Worm (Caenorhabditis elegans) whole organism, young adult: ENCODE measurements around the gene irld-34.

Experiments used
- B0019.2 ChIP-seq: fragments of 200-800 bp; sonication (Bioruptor generic); conservative IDR thresholded peaks from 2 replicates; pipeline ENCODE4 v1.3.6; 2022; ENCODE audit warnings: missing genetic modification reagents, missing genetic modification characterization, missing compliant biosample characterization
- B0261.1 ChIP-seq: sonication (generic microtip); optimal IDR thresholded peaks from 2 replicates; lab custom pipeline; 2016; ENCODE audit warnings: mild to moderate bottlenecking, missing genetic modification characterization, moderate library complexity, missing compliant biosample characterization
- B0336.3 ChIP-seq: fragments of 200-800 bp; sonication (Bioruptor generic); IDR thresholded peaks from 2 replicates; pipeline ENCODE4 v1.3.6; 2022; ENCODE audit warnings: missing genetic modification characterization, missing compliant biosample characterization
- D2030.7 ChIP-seq: fragments of 200-800 bp; sonication (Bioruptor generic); IDR thresholded peaks from 2 replicates; pipeline ENCODE4 v1.3.6; 2022; ENCODE audit warnings: missing genetic modification reagents, missing genetic modification characterization, missing compliant biosample characterization
- F33H1.4 ChIP-seq: fragments of 200-800 bp; sonication (Bioruptor generic); IDR thresholded peaks from 2 replicates; pipeline ENCODE4 v1.3.6; 2022; ENCODE audit warnings: missing genetic modification reagents, missing genetic modification characterization, missing compliant biosample characterization
- F39B2.1 ChIP-seq: fragments of 200-800 bp; sonication (Bioruptor generic); IDR thresholded peaks from 2 replicates; pipeline ENCODE4 v1.3.6; 2022; ENCODE audit warnings: missing genetic modification reagents, missing genetic modification characterization, missing compliant biosample characterization
- F57C9.4 ChIP-seq: sonication (generic microtip); optimal IDR thresholded peaks from 2 replicates; lab custom pipeline; 2017; ENCODE audit warnings: mild to moderate bottlenecking, missing genetic modification characterization, missing compliant biosample characterization
- T26A5.8 ChIP-seq: sonication (generic microtip); optimal IDR thresholded peaks from 2 replicates; lab custom pipeline; 2016; ENCODE audit warnings: missing genetic modification characterization, missing compliant biosample characterization
- Y53F4B.3 ChIP-seq: fragments of 200-800 bp; sonication (Bioruptor generic); IDR thresholded peaks from 2 replicates; pipeline ENCODE4 v1.3.6; 2022; ENCODE audit warnings: missing genetic modification reagents, missing genetic modification characterization, missing compliant biosample characterization
- Y53G8AR.9 ChIP-seq: fragments of 200-800 bp; sonication (Bioruptor generic); conservative IDR thresholded peaks from 2 replicates; pipeline ENCODE4 v1.3.6; 2022; ENCODE audit warnings: missing genetic modification reagents, missing genetic modification characterization, missing compliant biosample characterization
- Y56A3A.18 ChIP-seq: fragments of 200-800 bp; sonication (Bioruptor generic); IDR thresholded peaks from 2 replicates; pipeline ENCODE4 v1.3.6; 2022; ENCODE audit warnings: missing genetic modification reagents, missing genetic modification characterization, missing compliant biosample characterization
- Y79H2A.3 ChIP-seq: fragments of 200-800 bp; sonication (Bioruptor generic); conservative IDR thresholded peaks from 2 replicates; pipeline ENCODE4 v1.3.6; 2022; ENCODE audit warnings: missing genetic modification reagents, missing genetic modification characterization, missing compliant biosample characterization
- Y95B8A.8 ChIP-seq: fragments of 200-800 bp; sonication (Bioruptor generic); IDR thresholded peaks from 2 replicates; pipeline ENCODE4 v1.3.6; 2022; ENCODE audit warnings: missing genetic modification reagents, missing genetic modification characterization, missing compliant biosample characterization
- aptf-3 ChIP-seq: fragments of 200-800 bp; sonication (Bioruptor generic); IDR thresholded peaks from 2 replicates; pipeline ENCODE4 v1.3.6; 2022; ENCODE audit warnings: missing genetic modification characterization, missing compliant biosample characterization
- athp-1 ChIP-seq: sonication (generic microtip); optimal IDR thresholded peaks from 2 replicates; lab custom pipeline; 2017; ENCODE audit warnings: mild to moderate bottlenecking, missing genetic modification characterization, missing compliant biosample characterization
- cebp-2 ChIP-seq: fragments of 200-800 bp; sonication (Bioruptor generic); IDR thresholded peaks from 2 replicates; pipeline ENCODE4 v1.3.6; 2022; ENCODE audit warnings: missing genetic modification characterization, missing compliant biosample characterization
- ceh-100 ChIP-seq: fragments of 200-800 bp; sonication (Bioruptor generic); IDR thresholded peaks from 2 replicates; pipeline ENCODE4 v1.3.6; 2022; ENCODE audit warnings: missing genetic modification reagents, missing genetic modification characterization, missing compliant biosample characterization
- ceh-91 ChIP-seq: fragments of 200-800 bp; sonication (Bioruptor generic); IDR thresholded peaks from 2 replicates; pipeline ENCODE4 v1.3.6; 2022; ENCODE audit warnings: missing genetic modification reagents, missing genetic modification characterization, missing compliant biosample characterization
- die-1 ChIP-seq: sonication (generic microtip); optimal IDR thresholded peaks from 2 replicates; lab custom pipeline; 2016; ENCODE audit warnings: missing genotype, mild to moderate bottlenecking, missing genetic modification characterization, missing compliant biosample characterization
- dox-1 ChIP-seq: fragments of 200-800 bp; sonication (Bioruptor generic); IDR thresholded peaks from 2 replicates; pipeline ENCODE4 v1.3.6; 2022; ENCODE audit warnings: missing genetic modification reagents, missing genetic modification characterization, missing compliant biosample characterization
- efl-1 ChIP-seq: fragments of 150-350 bp; optimal IDR thresholded peaks from 2 replicates; lab custom pipeline; 2014; ENCODE audit warnings: missing biosample characterization, missing genetic modification reagents, missing genetic modification characterization
- egl-44 ChIP-seq: fragments of 200-800 bp; sonication (Bioruptor generic); IDR thresholded peaks from 2 replicates; pipeline ENCODE4 v1.3.6; 2022; ENCODE audit warnings: missing genetic modification reagents, missing genetic modification characterization, missing compliant biosample characterization
- egrh-3 ChIP-seq: fragments of 200-800 bp; sonication (Bioruptor generic); IDR thresholded peaks from 2 replicates; pipeline ENCODE4 v1.3.6; 2022; ENCODE audit warnings: missing genetic modification reagents, missing genetic modification characterization, missing compliant biosample characterization
- ekl-4 ChIP-seq: fragments of 200-800 bp; sonication (Bioruptor generic); IDR thresholded peaks from 2 replicates; pipeline ENCODE4 v1.3.6; 2022; ENCODE audit warnings: missing genetic modification reagents, missing genetic modification characterization, missing compliant biosample characterization
- hmg-1.2 ChIP-seq: fragments of 200-800 bp; sonication (Bioruptor generic); IDR thresholded peaks from 2 replicates; pipeline ENCODE4 v1.3.6; 2022; ENCODE audit warnings: missing genetic modification reagents, missing genetic modification characterization, missing compliant biosample characterization
- hmg-20 ChIP-seq: fragments of 200-800 bp; sonication (Bioruptor generic); IDR thresholded peaks from 2 replicates; pipeline ENCODE4 v1.3.6; 2022; ENCODE audit warnings: missing genetic modification reagents, missing genetic modification characterization, missing compliant biosample characterization
- hsf-1 ChIP-seq: fragments of 200-800 bp; sonication (Bioruptor generic); IDR thresholded peaks from 2 replicates; pipeline ENCODE4 v1.3.6; 2022; ENCODE audit warnings: missing genetic modification reagents, missing genetic modification characterization, missing compliant biosample characterization
- lin-26 ChIP-seq: fragments of 200-800 bp; sonication (Bioruptor generic); IDR thresholded peaks from 2 replicates; pipeline ENCODE4 v1.3.6; 2022; ENCODE audit warnings: missing genetic modification reagents, missing genetic modification characterization, missing compliant biosample characterization
- lin-54 ChIP-seq: fragments of 200-800 bp; sonication (Bioruptor generic); optimal IDR thresholded peaks from 2 replicates; lab custom pipeline; 2018; ENCODE audit warnings: mild to moderate bottlenecking, missing genetic modification characterization, missing compliant biosample characterization
- lsl-1 ChIP-seq: fragments of 200-800 bp; sonication (Bioruptor generic); optimal IDR thresholded peaks from 2 replicates; lab custom pipeline; 2018; ENCODE audit warnings: mild to moderate bottlenecking, missing genetic modification characterization, moderate library complexity, missing compliant biosample characterization
- madf-3 ChIP-seq: fragments of 200-800 bp; sonication (Bioruptor generic); IDR thresholded peaks from 2 replicates; pipeline ENCODE4 v1.3.6; 2022; ENCODE audit warnings: missing genetic modification reagents, missing genetic modification characterization, missing compliant biosample characterization
- madf-6 ChIP-seq: fragments of 200-800 bp; sonication (Bioruptor generic); IDR thresholded peaks from 2 replicates; pipeline ENCODE4 v1.3.6; 2022; ENCODE audit warnings: missing genetic modification reagents, missing genetic modification characterization, missing compliant biosample characterization
- madf-8 ChIP-seq: fragments of 200-800 bp; sonication (Bioruptor generic); conservative IDR thresholded peaks from 2 replicates; pipeline ENCODE4 v1.3.6; 2022; ENCODE audit warnings: missing genetic modification reagents, missing genetic modification characterization, missing compliant biosample characterization
- mcd-1 ChIP-seq: fragments of 200-800 bp; sonication (Bioruptor generic); IDR thresholded peaks from 2 replicates; pipeline ENCODE4 v1.3.6; 2022; ENCODE audit warnings: missing genetic modification reagents, missing genetic modification characterization, missing compliant biosample characterization
- nfyb-1 ChIP-seq: fragments of 200-800 bp; sonication (Bioruptor generic); IDR thresholded peaks from 2 replicates; pipeline ENCODE4 v1.3.6; 2022; ENCODE audit warnings: missing genetic modification reagents, missing genetic modification characterization, missing compliant biosample characterization
- nhr-120 ChIP-seq: fragments of 200-800 bp; sonication (Bioruptor generic); IDR thresholded peaks from 2 replicates; pipeline ENCODE4 v1.3.6; 2022; ENCODE audit warnings: missing genetic modification characterization, missing compliant biosample characterization
- nhr-90 ChIP-seq: sonication (generic microtip); optimal IDR thresholded peaks from 2 replicates; lab custom pipeline; 2016; ENCODE audit warnings: missing genotype, mild to moderate bottlenecking, missing genetic modification characterization, missing compliant biosample characterization
- pbrm-1 ChIP-seq: fragments of 200-800 bp; sonication (Bioruptor generic); IDR thresholded peaks from 2 replicates; pipeline ENCODE4 v1.3.6; 2022; ENCODE audit warnings: missing genetic modification reagents, missing genetic modification characterization, missing compliant biosample characterization
- rcor-1 ChIP-seq: fragments of 200-800 bp; sonication (Bioruptor generic); IDR thresholded peaks from 2 replicates; pipeline ENCODE4 v1.3.6; 2022; ENCODE audit warnings: missing genetic modification reagents, missing genetic modification characterization, missing compliant biosample characterization
- rpc-1 ChIP-seq, 2 experiments: fragments of 150-350 bp in 1 of 2; sonication (generic microtip) in 1 of 2; optimal IDR thresholded peaks; 2 replicates each; lab custom pipeline; 2014 to 2018; ENCODE audit warnings: missing biosample characterization in 1 of 2, missing genetic modification characterization in 1 of 2, missing genetic modification reagents in 1 of 2, missing genotype in 1 of 2
- sea-2 ChIP-seq: fragments of 200-800 bp; sonication (Bioruptor generic); IDR thresholded peaks from 2 replicates; pipeline ENCODE4 v1.3.6; 2022; ENCODE audit warnings: missing genetic modification characterization, missing compliant biosample characterization
- tbp1 ChIP-seq: fragments of 200-800 bp; sonication (Bioruptor generic); optimal IDR thresholded peaks from 2 replicates; lab custom pipeline; 2018; ENCODE audit warnings: mild to moderate bottlenecking, missing genetic modification characterization, missing compliant biosample characterization
- xnd-1 ChIP-seq: sonication (generic microtip); optimal IDR thresholded peaks from 2 replicates; lab custom pipeline; 2016; ENCODE audit warnings: missing genotype, missing genetic modification reagents, missing genetic modification characterization, missing compliant biosample characterization
- zfh-2 ChIP-seq: fragments of 200-800 bp; sonication (Bioruptor generic); conservative IDR thresholded peaks from 2 replicates; pipeline ENCODE4 v1.3.6; 2022; ENCODE audit warnings: missing genetic modification reagents, missing genetic modification characterization, missing compliant biosample characterization
- ztf-18 ChIP-seq: sonication (generic microtip); optimal IDR thresholded peaks from 2 replicates; lab custom pipeline; 2016; ENCODE audit warnings: missing genotype, mild to moderate bottlenecking, missing genetic modification characterization, missing compliant biosample characterization
- ztf-25 ChIP-seq: fragments of 200-800 bp; sonication (Bioruptor generic); IDR thresholded peaks from 2 replicates; pipeline ENCODE4 v1.3.6; 2022; ENCODE audit warnings: missing genetic modification reagents, missing genetic modification characterization, missing compliant biosample characterization

The irld-34 gene

ce11 chrIII:9110270-9110669 is 44.6 kb upstream of the irld-34 start:
- TF ChIP-seq madf-8: peak; percentile 4; the same call in 1 of the 2 replicates
- TF ChIP-seq madf-6 (GFP tag; lab: Robert Waterston, UW): peak; percentile 77
- TF ChIP-seq rcor-1: 0 out of 2 replicates have a peak, but pooled peaks have one; percentile 10
- no peak for TF ChIP-seq die-1 (tag; lab: Kevin White, UChicago)
- TF ChIP-seq xnd-1: peak; percentile 42
- no peak for TF ChIP-seq Y79H2A.3 (GFP tag; lab: Robert Waterston, UW)
- TF ChIP-seq F57C9.4: no peak
- peak; percentile 62 for TF ChIP-seq efl-1 (GFP tag; lab: Kevin White, UChicago)
- TF ChIP-seq, all 124 proteins: peak for 5

ce11 chrIII:9110914-9111313 is 44.0 kb upstream of the irld-34 start:
- TF ChIP-seq Y53G8AR.9: peak; percentile 80
- TF ChIP-seq nhr-120: 0 out of 2 replicates have a peak, but pooled peaks have one; percentile 73
- TF ChIP-seq hsf-1 (GFP tag; lab: Robert Waterston, UW): peak; percentile 68
- TF ChIP-seq nfyb-1: peak; percentile 82; the same call in 1 of the 2 replicates
- peak; percentile 77 for TF ChIP-seq hmg-1.2 (GFP tag; lab: Robert Waterston, UW)
- TF ChIP-seq rcor-1: peak; percentile 68
- peak; percentile 23; the same call in 1 of the 2 replicates for TF ChIP-seq B0019.2 (GFP tag; lab: Robert Waterston, UW)
- TF ChIP-seq madf-3 (GFP tag; lab: Robert Waterston, UW): peak; percentile 86
- TF ChIP-seq Y79H2A.3 (GFP tag; lab: Robert Waterston, UW): 0 out of 2 replicates have a peak, but pooled peaks have one; percentile 36
- peak; percentile 80 for TF ChIP-seq egl-44 (GFP tag; lab: Robert Waterston, UW)
- peak; percentile 64; the same call in 1 of the 2 replicates for TF ChIP-seq B0336.3 (GFP tag; lab: Robert Waterston, UW)
- TF ChIP-seq Y53F4B.3 (GFP tag; lab: Robert Waterston, UW): peak; percentile 59
- TF ChIP-seq aptf-3 (GFP tag; lab: Robert Waterston, UW): peak; percentile 91
- peak; percentile 5 for TF ChIP-seq T26A5.8 (tag; lab: Kevin White, UChicago)
- TF ChIP-seq ceh-91: peak; percentile 41
- peak; percentile 48 for TF ChIP-seq F33H1.4
- TF ChIP-seq lin-54: peak; percentile 45
- 0 out of 2 replicates have a peak, but pooled peaks have one; percentile 25 for TF ChIP-seq F39B2.1 (GFP tag; lab: Robert Waterston, UW)
- peak; percentile 29; the same call in 1 of the 2 replicates for TF ChIP-seq madf-8
- peak; percentile 69 for TF ChIP-seq pbrm-1 (GFP tag; lab: Robert Waterston, UW)
- TF ChIP-seq rpc-1 (optimal IDR thresholded peaks at IDR 0.05; lab: Kevin White, UChicago): peak; percentile 33
- peak; percentile 66 for TF ChIP-seq rpc-1 (tag; optimal IDR thresholded peaks at IDR 0.05; lab: Kevin White, UChicago)
- TF ChIP-seq B0261.1 (tag; lab: Kevin White, UChicago): peak; percentile 69
- TF ChIP-seq athp-1 (tag; lab: Kevin White, UChicago): peak; percentile 3
- TF ChIP-seq egrh-3 (GFP tag; lab: Robert Waterston, UW): peak; percentile 64
- TF ChIP-seq Y95B8A.8 (GFP tag; lab: Robert Waterston, UW): peak; percentile 56; the same call in 1 of the 2 replicates
- TF ChIP-seq zfh-2: 0 out of 2 replicates have a peak, but pooled peaks have one; percentile 9
- TF ChIP-seq Y56A3A.18: peak; percentile 59; the same call in 1 of the 2 replicates
- TF ChIP-seq ztf-18 (tag; lab: Kevin White, UChicago): peak; percentile 36
- peak; percentile 96 for TF ChIP-seq mcd-1 (GFP tag; lab: Robert Waterston, UW)
- peak; percentile 1 for TF ChIP-seq nhr-90
- 0 out of 2 replicates have a peak, but pooled peaks have one; percentile 51 for TF ChIP-seq hmg-20 (GFP tag; lab: Robert Waterston, UW)
- TF ChIP-seq tbp1 (GFP tag; lab: Kevin White, UChicago): peak; percentile 86
- peak; percentile 84 for TF ChIP-seq madf-6 (GFP tag; lab: Robert Waterston, UW)
- peak; percentile 80 for TF ChIP-seq dox-1
- TF ChIP-seq cebp-2 (GFP tag; lab: Robert Waterston, UW): peak; percentile 77; the same call in 1 of the 2 replicates
- peak; percentile 59; the same call in 1 of the 2 replicates for TF ChIP-seq ceh-100 (GFP tag; lab: Robert Waterston, UW)
- TF ChIP-seq D2030.7 (GFP tag; lab: Robert Waterston, UW): peak; percentile 78
- TF ChIP-seq ekl-4 (GFP tag; lab: Robert Waterston, UW): peak; percentile 80
- peak; percentile 85 for TF ChIP-seq lin-26 (GFP tag; lab: Robert Waterston, UW)
- TF ChIP-seq lsl-1 (GFP tag; lab: Kevin White, UChicago): peak; percentile 14
- TF ChIP-seq sea-2 (GFP tag; lab: Robert Waterston, UW): 0 out of 2 replicates have a peak, but pooled peaks have one; percentile 25
- peak; percentile 59; the same call in 1 of the 2 replicates for TF ChIP-seq ztf-25 (GFP tag; lab: Robert Waterston, UW)
